Fruit fly (Drosophila melanogaster) whole organism, adult: ENCODE measurements around the gene CG12278.

Experiments used
- CG11617 ChIP-seq: fragments of 200-800 bp; sonication (Bioruptor generic); optimal IDR thresholded peaks from 2 replicates; lab custom pipeline; 2017; ENCODE audit warnings: mild to moderate bottlenecking, missing biosample characterization, missing genetic modification reagents, missing genetic modification characterization
- CG12768 ChIP-seq: fragments of 200-800 bp; sonication (Bioruptor generic); optimal IDR thresholded peaks from 2 replicates; lab custom pipeline; 2017; ENCODE audit warnings: missing biosample characterization, missing genetic modification characterization, mild to moderate bottlenecking, moderate library complexity, missing genetic modification reagents
- CG14711 ChIP-seq: fragments of 200-800 bp; sonication (Bioruptor generic); optimal IDR thresholded peaks from 2 replicates; lab custom pipeline; 2018; ENCODE audit warnings: missing biosample characterization, mild to moderate bottlenecking, missing genetic modification characterization, moderate library complexity
- CG1620 ChIP-seq: fragments of 200-800 bp; sonication (Bioruptor generic); optimal IDR thresholded peaks from 2 replicates; lab custom pipeline; 2016; ENCODE audit warnings: missing biosample characterization, missing genetic modification characterization
- CG33017 ChIP-seq: fragments of 200-800 bp; sonication (Bioruptor generic); optimal IDR thresholded peaks from 2 replicates; lab custom pipeline; 2018; ENCODE audit warnings: missing biosample characterization, mild to moderate bottlenecking, missing genetic modification characterization, moderate library complexity
- CG5204 ChIP-seq: fragments of 200-800 bp; sonication (Bioruptor generic); optimal IDR thresholded peaks from 2 replicates; lab custom pipeline; 2016; ENCODE audit warnings: missing biosample characterization, missing genetic modification characterization
- CG7045 ChIP-seq: fragments of 200-800 bp; sonication (Bioruptor generic); optimal IDR thresholded peaks from 2 replicates; lab custom pipeline; 2017; ENCODE audit warnings: missing biosample characterization, mild to moderate bottlenecking, missing genetic modification characterization
- CG7101 ChIP-seq: fragments of 200-800 bp; sonication (Bioruptor generic); optimal IDR thresholded peaks from 2 replicates; lab custom pipeline; 2018; ENCODE audit warnings: missing biosample characterization, mild to moderate bottlenecking, missing genetic modification characterization, moderate library complexity
- Clk ChIP-seq: fragments of 200-800 bp; sonication (Bioruptor generic); optimal IDR thresholded peaks from 2 replicates; lab custom pipeline; 2017; ENCODE audit warnings: missing biosample characterization, missing genetic modification characterization
- Crg-1 ChIP-seq: fragments of 200-800 bp; sonication (Bioruptor generic); optimal IDR thresholded peaks from 2 replicates; lab custom pipeline; 2016; ENCODE audit warnings: missing biosample characterization, missing genetic modification characterization
- Hr96 ChIP-seq: fragments of 200-800 bp; sonication (Bioruptor generic); optimal IDR thresholded peaks from 2 replicates; lab custom pipeline; 2016; ENCODE audit warnings: missing biosample characterization, missing genetic modification characterization
- Mnt ChIP-seq: fragments of 200-800 bp; sonication (Bioruptor generic); optimal IDR thresholded peaks from 2 replicates; lab custom pipeline; 2016; ENCODE audit warnings: missing biosample characterization, mild to moderate bottlenecking, missing genetic modification characterization
- bab1 ChIP-seq: fragments of 200-800 bp; sonication (Bioruptor generic); optimal IDR thresholded peaks from 3 replicates; lab custom pipeline; 2019; ENCODE audit warnings: missing biosample characterization, mild to moderate bottlenecking, missing genetic modification characterization, moderate library complexity
- cic ChIP-seq: fragments of 200-800 bp; sonication (Bioruptor generic); optimal IDR thresholded peaks from 2 replicates; lab custom pipeline; 2017; ENCODE audit warnings: missing biosample characterization, mild to moderate bottlenecking, missing genetic modification characterization, moderate library complexity
- cnc ChIP-seq, 2 experiments: fragments of >200 bp; optimal IDR thresholded peaks; 2 replicates each; lab custom pipeline; 2017
- kay ChIP-seq: fragments of 200-800 bp; sonication (Bioruptor generic); peaks from one replicate; lab custom pipeline; 2016; ENCODE audit warnings: missing biosample characterization, missing genetic modification characterization, borderline replicate concordance
- ovo ChIP-seq: fragments of 200-800 bp; sonication (Bioruptor generic); optimal IDR thresholded peaks from 2 replicates; lab custom pipeline; 2016; ENCODE audit warnings: missing biosample characterization, missing genetic modification characterization
- pad ChIP-seq: fragments of 200-800 bp; sonication (Bioruptor generic); optimal IDR thresholded peaks from 3 replicates; lab custom pipeline; 2017; ENCODE audit warnings: missing biosample characterization, missing genetic modification characterization, mild to moderate bottlenecking, moderate library complexity, missing genetic modification reagents
- tj ChIP-seq: fragments of 200-800 bp; sonication (Bioruptor generic); optimal IDR thresholded peaks from 3 replicates; lab custom pipeline; 2017; ENCODE audit warnings: missing biosample characterization, mild to moderate bottlenecking, missing genetic modification characterization, moderate library complexity
- toe ChIP-seq: fragments of 200-800 bp; sonication (Bioruptor generic); optimal IDR thresholded peaks from 2 replicates; lab custom pipeline; 2016; ENCODE audit warnings: missing biosample characterization, missing genetic modification characterization

Gene CG12278

DNA sequence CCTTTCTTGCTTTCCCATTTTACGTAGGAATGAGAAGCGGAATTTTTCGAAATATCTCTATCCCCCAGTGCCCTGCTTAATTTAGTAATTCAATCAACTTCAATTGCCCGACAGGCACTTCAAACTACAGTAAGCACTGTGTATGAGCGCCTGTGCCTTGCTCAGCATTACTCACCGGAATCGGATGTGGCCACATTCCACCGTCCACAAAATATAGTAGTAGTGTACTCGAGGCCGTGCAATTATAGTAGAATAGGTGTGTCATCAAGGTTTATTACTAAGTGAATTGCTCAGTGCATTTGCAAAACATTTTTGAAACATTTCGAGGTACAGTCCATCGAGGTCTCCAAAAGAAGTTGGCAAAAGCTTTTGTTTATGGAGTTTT lies 21.8 kb downstream of the CG12278 start:
- TF ChIP-seq tj (GFP tag; lab: Kevin White, UChicago) (peak; percentile 2), CG33017 (tag; lab: Kevin White, UChicago) (no peak), kay (GFP tag; lab: Kevin White, UChicago) (peak; percentile 99), Mnt (GFP tag; lab: Kevin White, UChicago) (no peak), cic (no peak), Crg-1 (GFP tag; lab: Kevin White, UChicago) (no peak), CG11617 (GFP tag; lab: Kevin White, UChicago) (no peak), CG14711 (no peak), Hr96 (GFP tag; lab: Kevin White, UChicago) (no peak), CG5204 (GFP tag; lab: Kevin White, UChicago) (no peak), Clk (GFP tag; lab: Kevin White, UChicago) (no peak)

DNA sequence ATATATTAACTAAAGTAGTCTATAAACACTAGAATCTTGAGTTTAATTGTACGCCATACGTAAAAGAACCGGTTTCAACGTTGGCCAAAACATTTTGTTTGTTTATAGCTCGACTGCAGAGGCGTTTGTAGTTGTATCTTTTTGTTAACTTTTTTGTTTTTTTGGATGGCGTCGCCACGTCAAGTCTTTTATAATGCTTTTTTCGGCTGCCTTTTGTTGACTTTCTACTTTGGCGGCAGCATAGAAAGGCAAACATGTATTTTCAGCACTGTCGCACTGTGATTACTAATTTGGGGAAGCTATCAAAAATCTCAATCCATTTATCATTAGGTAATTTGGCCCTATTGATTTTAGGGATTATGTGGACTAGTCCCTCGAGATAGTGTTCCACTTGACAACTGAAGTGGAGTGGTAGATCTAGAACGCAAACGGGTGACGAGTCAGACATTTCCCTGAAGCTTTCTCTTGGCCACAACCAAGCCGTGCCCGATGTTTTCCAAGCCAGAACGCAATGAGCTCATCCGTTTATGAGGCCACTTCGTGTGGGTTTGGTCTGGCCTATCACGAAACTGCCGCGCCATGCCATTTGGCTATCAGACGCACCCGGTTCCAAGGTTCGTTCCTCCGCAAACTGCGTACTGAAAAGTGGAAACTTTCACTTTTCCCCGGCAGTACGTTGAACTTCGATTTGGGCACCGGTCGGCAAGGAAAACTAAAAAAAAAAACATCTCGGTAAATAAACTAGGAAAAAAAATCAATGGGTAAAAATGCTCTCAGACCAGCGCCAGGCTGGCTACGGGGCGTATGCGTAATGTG lies 22.8 kb downstream of the CG12278 start:
- no peak for TF ChIP-seq CG14711
- TF ChIP-seq tj (GFP tag; lab: Kevin White, UChicago), result no peak
- peak; percentile 38 for TF ChIP-seq kay (GFP tag; lab: Kevin White, UChicago)
- TF ChIP-seq CG12768, result peak; percentile 3

DNA sequence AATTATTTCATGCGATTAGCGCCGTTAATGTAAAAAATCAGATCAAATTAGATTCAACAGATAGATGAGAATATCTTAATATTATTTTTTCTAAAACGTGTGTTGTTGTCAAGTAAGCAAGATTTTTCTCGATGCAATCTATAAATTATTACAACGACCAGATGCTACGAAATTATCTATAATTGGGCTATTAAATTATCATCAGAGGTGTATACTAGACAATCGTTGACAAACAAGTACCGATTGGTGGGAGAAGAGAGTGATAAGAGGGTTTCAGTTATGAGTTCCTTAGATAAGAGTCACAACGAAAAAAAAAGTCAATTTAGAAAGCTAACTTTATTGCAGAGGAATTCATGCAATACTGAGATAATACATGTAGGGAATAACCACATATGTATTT lies 23.7 kb downstream of the CG12278 start:
- TF ChIP-seq pad (no peak), kay (GFP tag; lab: Kevin White, UChicago) (peak; percentile 63), Crg-1 (GFP tag; lab: Kevin White, UChicago) (no peak), CG5204 (GFP tag; lab: Kevin White, UChicago) (no peak), CG7101 (tag; lab: Kevin White, UChicago) (no peak)

DNA sequence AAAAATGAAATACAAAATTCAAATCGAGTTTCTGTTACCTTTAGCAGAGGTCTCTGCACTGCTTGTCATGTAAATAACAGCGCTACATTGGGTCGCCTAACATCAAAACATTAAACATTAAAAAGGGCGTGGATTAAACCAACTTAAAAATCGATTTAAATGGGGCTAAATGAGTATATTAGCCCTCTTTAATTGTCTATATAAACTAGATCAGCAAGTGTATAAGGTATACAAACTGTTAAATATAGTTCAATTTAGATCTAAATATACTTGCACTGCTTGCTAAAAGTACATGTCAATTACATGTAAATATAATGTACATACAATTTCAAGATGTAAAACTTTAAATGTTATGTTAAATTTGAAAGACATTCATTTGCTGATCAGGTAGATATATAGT lies 25.9 kb downstream of the CG12278 start:
- TF ChIP-seq kay (GFP tag; lab: Kevin White, UChicago), result peak; percentile 17
- TF ChIP-seq CG12768, result no peak
- TF ChIP-seq CG33017 (tag; lab: Kevin White, UChicago), result no peak

DNA sequence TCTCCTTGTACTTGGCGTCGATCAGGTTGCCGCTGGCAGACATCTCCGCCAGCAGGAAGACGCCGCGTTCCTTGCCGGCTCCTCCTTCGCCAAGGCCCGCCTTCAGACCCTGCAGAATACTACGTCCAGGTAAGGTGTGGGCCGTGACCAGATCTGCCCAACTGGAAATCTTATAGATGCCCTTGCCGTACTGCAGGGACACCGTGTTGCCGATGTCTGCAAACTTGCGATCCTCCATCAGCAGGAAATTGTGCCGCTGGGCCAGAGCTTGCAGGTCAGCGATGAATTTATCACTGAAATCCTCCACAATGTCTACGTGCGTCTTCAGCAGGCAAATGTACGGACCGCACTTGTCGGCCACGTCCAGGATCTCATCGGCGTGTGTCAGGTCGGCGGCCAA lies 27.4 kb downstream of the CG12278 start:
- TF ChIP-seq ovo, result no peak
- no peak for TF ChIP-seq CG12768
- no peak for TF ChIP-seq kay (GFP tag; lab: Kevin White, UChicago)
- TF ChIP-seq Clk (GFP tag; lab: Kevin White, UChicago), result no peak
- no peak for TF ChIP-seq pad
- TF ChIP-seq CG7045 (GFP tag; lab: Kevin White, UChicago), result no peak
- TF ChIP-seq CG11617 (GFP tag; lab: Kevin White, UChicago), result no peak
- TF ChIP-seq CG7101 (tag; lab: Kevin White, UChicago), result no peak
- TF ChIP-seq cnc (optimal IDR thresholded peaks at IDR 0.05; lab: Kevin White, UChicago), result no peak
- TF ChIP-seq Mnt (GFP tag; lab: Kevin White, UChicago), result no peak
- TF ChIP-seq toe (GFP tag; lab: Kevin White, UChicago), result no peak
- no peak for TF ChIP-seq CG5204 (GFP tag; lab: Kevin White, UChicago)
- TF ChIP-seq Hr96 (GFP tag; lab: Kevin White, UChicago), result no peak

DNA sequence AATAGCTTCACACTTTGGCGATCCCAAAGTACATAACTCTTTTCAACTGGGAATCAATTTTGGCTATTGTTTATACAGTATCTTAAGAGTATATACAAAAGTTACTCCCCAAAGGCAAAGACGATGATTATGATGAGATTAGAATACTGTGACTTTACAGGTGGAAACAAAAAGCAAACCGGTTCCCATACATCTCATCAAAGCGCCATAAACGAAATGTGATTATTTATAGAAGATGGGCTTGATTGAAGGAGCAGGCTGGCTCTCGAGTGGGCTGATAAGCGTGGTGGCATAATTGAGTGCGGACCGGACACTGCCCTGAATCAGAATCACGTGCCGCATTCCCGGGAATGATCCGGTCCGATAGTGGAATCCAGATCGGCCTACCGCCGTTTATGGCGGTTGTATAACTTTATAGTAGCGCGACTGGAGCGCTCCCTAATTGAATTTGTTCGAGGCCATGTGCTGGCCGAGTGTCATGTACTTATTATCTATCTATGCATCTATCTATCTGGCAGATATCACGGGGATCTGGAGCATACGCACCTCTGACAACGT lies 28.2 kb downstream of the CG12278 start:
- TF ChIP-seq bab1, result no peak
- TF ChIP-seq Crg-1 (GFP tag; lab: Kevin White, UChicago), result no peak
- no peak for TF ChIP-seq Clk (GFP tag; lab: Kevin White, UChicago)
- no peak for TF ChIP-seq kay (GFP tag; lab: Kevin White, UChicago)
- TF ChIP-seq CG5204 (GFP tag; lab: Kevin White, UChicago), result no peak

DNA sequence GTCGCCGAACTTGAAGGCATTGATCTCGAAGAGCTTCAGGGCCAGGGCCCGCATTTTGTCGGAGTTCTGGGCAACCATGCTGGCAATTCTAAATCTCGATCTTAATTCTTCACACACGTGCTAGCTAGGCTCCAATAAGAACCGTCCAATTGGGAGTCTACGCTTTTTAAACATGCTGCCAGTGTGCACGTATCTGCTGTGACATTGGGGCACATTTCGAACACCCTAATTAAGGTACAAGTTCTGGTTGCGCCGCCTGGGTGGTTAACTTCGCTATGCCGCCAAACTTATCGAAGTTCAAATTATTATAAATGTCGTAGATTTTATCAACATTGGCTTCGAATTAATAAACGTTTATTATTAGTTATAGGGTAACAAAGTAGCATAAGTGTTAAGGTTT lies 29.3 kb downstream of the CG12278 start, which contains the start of gene r-l:
TSS of gene r-l (minus strand) at position 179 of the 400 bp plus-strand sequence.
- TF ChIP-seq CG1620 (GFP tag; lab: Kevin White, UChicago), result no peak
- TF ChIP-seq CG12768, result no peak
- TF ChIP-seq tj (GFP tag; lab: Kevin White, UChicago), result no peak
- peak; percentile 64 for TF ChIP-seq bab1
- no peak for TF ChIP-seq cic
- TF ChIP-seq CG7045 (GFP tag; lab: Kevin White, UChicago), result no peak
- TF ChIP-seq pad, result no peak
- no peak for TF ChIP-seq Hr96 (GFP tag; lab: Kevin White, UChicago)
- TF ChIP-seq kay (GFP tag; lab: Kevin White, UChicago), result no peak
- no peak for TF ChIP-seq CG33017 (tag; lab: Kevin White, UChicago)
- no peak for TF ChIP-seq toe (GFP tag; lab: Kevin White, UChicago)
- peak; percentile 6 for TF ChIP-seq CG7101 (tag; lab: Kevin White, UChicago)
- no peak for TF ChIP-seq CG14711
- no peak for TF ChIP-seq CG5204 (GFP tag; lab: Kevin White, UChicago)
- no peak for TF ChIP-seq cnc (optimal IDR thresholded peaks at IDR 0.05; lab: Kevin White, UChicago)
- TF ChIP-seq Clk (GFP tag; lab: Kevin White, UChicago), result no peak
- no peak for TF ChIP-seq ovo
- TF ChIP-seq CG11617 (GFP tag; lab: Kevin White, UChicago), result no peak
- peak; percentile 67 for TF ChIP-seq Mnt (GFP tag; lab: Kevin White, UChicago)
